Worm (Caenorhabditis elegans): ENCODE data around the gene gldi-3.

- TF ChIP-seq cey-2 (tag; optimal IDR thresholded peaks at IDR 0.05; ENCODE audit: borderline replicate concordance, insufficient read depth) (no peak), lin-1 (GFP tag; IDR thresholded peaks at IDR 0.05) (no peak), ztf-11 (tag; optimal IDR thresholded peaks at IDR 0.05) (no peak), pqm-1 (tag; optimal IDR thresholded peaks at IDR 0.05) (no peak), vab-7 (GFP tag; IDR thresholded peaks at IDR 0.05) (no peak), lin-13 (GFP tag; optimal IDR thresholded peaks at IDR 0.05) (no peak), nhr-11 (tag; optimal IDR thresholded peaks at IDR 0.05) (no peak), ama-1 (optimal IDR thresholded peaks at IDR 0.05) (no peak), ceh-82 (tag; optimal IDR thresholded peaks at IDR 0.05) (no peak)
These were observed 30.9 kb upstream of the gldi-3 start for ce11 chrII:9310794-9311193.

Data from whole organism, L4 larva.